Worm (Caenorhabditis elegans) whole organism, late embryonic: ENCODE results near the gene aqp-1.

ENCODE experiments used
- dve-1 ChIP-seq: sonication (generic microtip); optimal IDR thresholded peaks from 2 replicates; lab custom pipeline; 2017; ENCODE audit warnings: antibody characterized with exemption, mild to moderate bottlenecking, missing genetic modification characterization, missing compliant biosample characterization
- madf-2 ChIP-seq: sonication (generic microtip); optimal IDR thresholded peaks from 2 replicates; lab custom pipeline; 2017; ENCODE audit warnings: missing genetic modification characterization, missing compliant biosample characterization
- nhr-11 ChIP-seq: fragments of 150-350 bp; optimal IDR thresholded peaks from 2 replicates; lab custom pipeline; 2014; ENCODE audit warnings: missing biosample characterization, missing genetic modification characterization
- pag-3 ChIP-seq: sonication (generic microtip); optimal IDR thresholded peaks from 2 replicates; lab custom pipeline; 2016; ENCODE audit warnings: missing compliant biosample characterization, missing genetic modification characterization, borderline replicate concordance
- pqm-1 ChIP-seq: sonication (generic microtip); optimal IDR thresholded peaks from 2 replicates; lab custom pipeline; 2016; ENCODE audit warnings: missing genetic modification characterization, missing compliant biosample characterization

DNA sequence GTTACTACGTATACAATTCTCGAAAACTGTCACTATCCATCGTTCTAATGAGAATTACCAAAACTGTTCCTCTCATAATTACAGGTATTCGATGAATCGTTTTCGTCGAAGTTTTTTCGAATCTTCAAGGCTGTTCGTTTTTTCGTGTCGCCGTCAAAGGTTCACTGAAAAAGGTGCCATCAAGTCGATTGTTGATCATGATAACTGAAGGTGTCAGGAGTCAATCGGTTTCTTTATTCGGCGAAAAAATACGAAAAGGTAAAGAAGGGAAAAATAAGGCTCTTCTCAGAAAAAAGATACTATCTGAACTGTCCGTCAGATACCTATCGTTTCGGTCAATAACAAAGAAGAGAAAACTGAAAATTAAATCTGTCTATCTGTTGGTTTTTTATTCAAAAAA is 642 bp upstream of the aqp-1 start:
- no peak for TF ChIP-seq madf-2 (tag; lab: Kevin White, UChicago)
- no peak for TF ChIP-seq pag-3 (tag; lab: Kevin White, UChicago)
- TF ChIP-seq pqm-1 = no peak
- TF ChIP-seq nhr-11 (tag; lab: Kevin White, UChicago) = no peak
- no peak for TF ChIP-seq dve-1 (tag; lab: Kevin White, UChicago)
